Fruit fly (Drosophila melanogaster): ENCODE measurements around the gene CG32987.
A peak's percentile ranks its signal among the peaks of the same experiment; 100 is the strongest.

Gene CG32987

dm6 chr2L:8857752-8858151 lies 5.9 kb upstream of the CG32987 start (continued):
- TF ChIP-seq gsb-n (tag; optimal IDR thresholded peaks at IDR 0.05), result peak; percentile 21

- TF ChIP-seq Lim3 (GFP tag; IDR thresholded peaks at IDR 0.05), result no peak
- TF ChIP-seq CG16863 (GFP tag; optimal IDR thresholded peaks at IDR 0.05), result no peak
- no peak for TF ChIP-seq ken (GFP tag; IDR thresholded peaks at IDR 0.05)
- peak; percentile 7 for TF ChIP-seq Sox100B (GFP tag; optimal IDR thresholded peaks at IDR 0.05)
- no peak for TF ChIP-seq CG16813 (GFP tag; IDR thresholded peaks at IDR 0.05; ENCODE audit: partially characterized antibody)
- no peak for TF ChIP-seq chinmo (GFP tag; IDR thresholded peaks at IDR 0.05; ENCODE audit: partially characterized antibody)
- TF ChIP-seq CG11723 (GFP tag; optimal IDR thresholded peaks at IDR 0.05), result peak; percentile 5
- TF ChIP-seq Sox102F (GFP tag; optimal IDR thresholded peaks at IDR 0.05), result peak; percentile 4
- peak; percentile 23 for TF ChIP-seq Fer3 (tag; optimal IDR thresholded peaks at IDR 0.05)
- peak; percentile 8 for TF ChIP-seq CG15514 (GFP tag; optimal IDR thresholded peaks at IDR 0.05)
- TF ChIP-seq lbe (GFP tag; optimal IDR thresholded peaks at IDR 0.05), result peak; percentile 73
- no peak for TF ChIP-seq Hr78 (GFP tag; optimal IDR thresholded peaks at IDR 0.05)
- peak; percentile 51 for TF ChIP-seq Xrp1 (GFP tag; IDR thresholded peaks at IDR 0.05)
- TF ChIP-seq CG12391 (tag; optimal IDR thresholded peaks at IDR 0.05), result no peak
- TF ChIP-seq chn (GFP tag; optimal IDR thresholded peaks at IDR 0.05), result no peak
- TF ChIP-seq Ets97D (GFP tag; optimal IDR thresholded peaks at IDR 0.05), result no peak
- TF ChIP-seq CG34422 (GFP tag; IDR thresholded peaks at IDR 0.05), result no peak
- peak; percentile 51 for TF ChIP-seq CG3407 (GFP tag; optimal IDR thresholded peaks at IDR 0.05)
- no peak for TF ChIP-seq abd-A (tag; optimal IDR thresholded peaks at IDR 0.05)
- TF ChIP-seq CG17612 (GFP tag; IDR thresholded peaks at IDR 0.05), result no peak
- TF ChIP-seq Pdp1 (GFP tag; optimal IDR thresholded peaks at IDR 0.05), result peak in 1 of 2 experiments; percentile 72
- TF ChIP-seq sqz (GFP tag; optimal IDR thresholded peaks at IDR 0.05), result peak; percentile 6
- no peak for TF ChIP-seq CrebB (tag; optimal IDR thresholded peaks at IDR 0.05)
- TF ChIP-seq trh (GFP tag; optimal IDR thresholded peaks at IDR 0.05), result peak; percentile 0
- TF ChIP-seq fd64A (GFP tag; optimal IDR thresholded peaks at IDR 0.05), result peak; percentile 48
- TF ChIP-seq Gsc (GFP tag; IDR thresholded peaks at IDR 0.05), result no peak
- TF ChIP-seq org-1 (GFP tag; optimal IDR thresholded peaks at IDR 0.05), result no peak
- no peak for TF ChIP-seq amos (GFP tag; IDR thresholded peaks at IDR 0.05; ENCODE audit: partially characterized antibody)
- no peak for TF ChIP-seq CG9215 (GFP tag; IDR thresholded peaks at IDR 0.05)
- TF ChIP-seq cad (GFP tag; optimal IDR thresholded peaks at IDR 0.05), result no peak
- no peak for TF ChIP-seq pb (GFP tag; optimal IDR thresholded peaks at IDR 0.05)
- TF ChIP-seq GATAe (GFP tag; conservative IDR thresholded peaks at IDR 0.05), result no peak
- TF ChIP-seq caup (GFP tag; optimal IDR thresholded peaks at IDR 0.05; ENCODE audit: severe bottlenecking), result peak; percentile 32
- peak; percentile 45 for TF ChIP-seq CG17568 (GFP tag; optimal IDR thresholded peaks at IDR 0.05)
- no peak for TF ChIP-seq CG34224 (GFP tag; IDR thresholded peaks at IDR 0.05; ENCODE audit: partially characterized antibody)
- TF ChIP-seq lab (GFP tag; optimal IDR thresholded peaks at IDR 0.05), result peak; percentile 71
- no peak for TF ChIP-seq Tbp (GFP tag; optimal IDR thresholded peaks at IDR 0.05)
- no peak for TF ChIP-seq CG31365 (tag; optimal IDR thresholded peaks at IDR 0.05)
- no peak for TF ChIP-seq sc (optimal IDR thresholded peaks at IDR 0.05)
- no peak for TF ChIP-seq sc (GFP tag; optimal IDR thresholded peaks at IDR 0.05)
- no peak for TF ChIP-seq slou (GFP tag; optimal IDR thresholded peaks at IDR 0.05)
- no peak for TF ChIP-seq CG13123 (GFP tag; optimal IDR thresholded peaks at IDR 0.05)
- TF ChIP-seq E2f1 (GFP tag; IDR thresholded peaks at IDR 0.05), result no peak
- peak; percentile 19 for TF ChIP-seq CG6254 (GFP tag; optimal IDR thresholded peaks at IDR 0.05)
- TF ChIP-seq CG10654 (GFP tag; optimal IDR thresholded peaks at IDR 0.05), result no peak
- no peak for TF ChIP-seq mirr (GFP tag; optimal IDR thresholded peaks at IDR 0.05)
- peak; percentile 1 for TF ChIP-seq CG12299 (tag; optimal IDR thresholded peaks at IDR 0.05)
- TF ChIP-seq CG30403 (GFP tag; optimal IDR thresholded peaks at IDR 0.05), result no peak
Observed at dm6 chr2L:8859839-8860238, 3.8 kb upstream of the CG32987 start.

Measured in whole organism, embryonic.